Worm (Caenorhabditis elegans): Measurements from ENCODE around the gene fbxa-100.

DNA sequence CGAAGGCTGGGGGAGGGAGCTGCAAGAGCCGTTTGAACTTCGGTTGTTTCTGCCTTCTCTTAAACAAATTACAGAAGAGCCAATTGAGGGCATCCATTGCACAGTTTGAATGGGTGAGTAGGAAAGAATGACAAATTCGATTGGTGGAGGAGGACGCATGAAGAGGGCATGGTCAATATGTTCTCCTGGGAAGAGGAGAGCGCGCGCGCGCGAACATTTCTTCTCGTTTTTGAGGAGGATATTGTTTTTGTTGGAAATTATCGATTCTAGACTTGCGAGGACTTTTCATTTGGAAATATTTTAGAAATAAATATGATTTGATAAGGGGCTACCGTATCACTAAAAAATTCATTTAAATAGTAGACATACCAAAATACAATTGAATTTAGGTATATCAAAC is 30.3 kb downstream of the fbxa-100 start, which contains the start of gene T10C6.7:
- TF ChIP-seq C04F5.9 (tag; optimal IDR thresholded peaks at IDR 0.05) = no peak
- TF ChIP-seq nhr-76 (tag; optimal IDR thresholded peaks at IDR 0.05) = no peak
- no peak for TF ChIP-seq nhr-77 (tag; optimal IDR thresholded peaks at IDR 0.05)
- no peak for TF ChIP-seq aly-2 (tag; optimal IDR thresholded peaks at IDR 0.05)
- no peak for TF ChIP-seq aha-1 (tag; optimal IDR thresholded peaks at IDR 0.05)

Data from whole organism, L1 larva.